Worm (Caenorhabditis elegans) whole organism, midembryonic: ENCODE data around the gene C05D9.9.

Experiments used
- T22C8.4 ChIP-seq: fragments of 200-800 bp; sonication (Bioruptor generic); IDR thresholded peaks from 2 replicates; pipeline ENCODE4 v1.3.6; 2022; ENCODE audit warnings: missing genetic modification characterization, missing compliant biosample characterization
- cog-1 ChIP-seq: sonication (generic microtip); optimal IDR thresholded peaks from 2 replicates; lab custom pipeline; 2016; ENCODE audit warnings: missing genetic modification characterization, missing compliant biosample characterization
- flt-1 ChIP-seq: fragments of 200-800 bp; sonication (Bioruptor generic); IDR thresholded peaks from 2 replicates; pipeline ENCODE4 v1.3.6; 2022; ENCODE audit warnings: missing genetic modification characterization, missing compliant biosample characterization
- klf-2 ChIP-seq: fragments of 200-800 bp; sonication (Bioruptor generic); conservative IDR thresholded peaks from 2 replicates; pipeline ENCODE4 v1.3.6; 2022; ENCODE audit warnings: missing genetic modification reagents, missing genetic modification characterization, missing compliant biosample characterization
- med-1 ChIP-seq: sonication (generic microtip); optimal IDR thresholded peaks from 2 replicates; lab custom pipeline; 2017; ENCODE audit warnings: missing genetic modification characterization, mild to moderate bottlenecking, missing compliant biosample characterization, antibody characterized with exemption, missing genetic modification reagents; ENCODE audit not compliant: insufficient read depth
- ref-1 ChIP-seq: fragments of 200-800 bp; sonication (Bioruptor generic); conservative IDR thresholded peaks from 2 replicates; pipeline ENCODE4 v1.3.6; 2022; ENCODE audit warnings: missing genetic modification reagents, missing genetic modification characterization, missing compliant biosample characterization
- tab-1 ChIP-seq: fragments of 200-800 bp; sonication (Bioruptor generic); IDR thresholded peaks from 2 replicates; pipeline ENCODE4 v1.3.6; 2022; ENCODE audit warnings: missing genetic modification characterization, missing compliant biosample characterization
- ztf-23 ChIP-seq: fragments of 200-800 bp; sonication (Bioruptor generic); IDR thresholded peaks from 2 replicates; pipeline ENCODE4 v1.3.6; 2022; ENCODE audit warnings: missing genetic modification reagents, missing genetic modification characterization, missing compliant biosample characterization
- ztf-29 ChIP-seq: fragments of 200-800 bp; sonication (Bioruptor generic); IDR thresholded peaks from 2 replicates; pipeline ENCODE4 v1.3.6; 2022; ENCODE audit warnings: missing genetic modification reagents, missing genetic modification characterization, missing compliant biosample characterization

- TF ChIP-seq klf-2 (GFP tag; lab: Robert Waterston, UW) (no peak), ztf-23 (no peak), ztf-29 (GFP tag; lab: Robert Waterston, UW) (no peak), ref-1 (no peak), tab-1 (GFP tag; lab: Robert Waterston, UW) (no peak), T22C8.4 (no peak), flt-1 (no peak), cog-1 (no peak), med-1 (GFP tag; lab: Kevin White, UChicago) (no peak)
Measured at ce11 chrX:1141617-1142016, 17.6 kb upstream of the C05D9.9 start.
